Worm (Caenorhabditis elegans): ENCODE data around the gene kel-1.

DNA sequence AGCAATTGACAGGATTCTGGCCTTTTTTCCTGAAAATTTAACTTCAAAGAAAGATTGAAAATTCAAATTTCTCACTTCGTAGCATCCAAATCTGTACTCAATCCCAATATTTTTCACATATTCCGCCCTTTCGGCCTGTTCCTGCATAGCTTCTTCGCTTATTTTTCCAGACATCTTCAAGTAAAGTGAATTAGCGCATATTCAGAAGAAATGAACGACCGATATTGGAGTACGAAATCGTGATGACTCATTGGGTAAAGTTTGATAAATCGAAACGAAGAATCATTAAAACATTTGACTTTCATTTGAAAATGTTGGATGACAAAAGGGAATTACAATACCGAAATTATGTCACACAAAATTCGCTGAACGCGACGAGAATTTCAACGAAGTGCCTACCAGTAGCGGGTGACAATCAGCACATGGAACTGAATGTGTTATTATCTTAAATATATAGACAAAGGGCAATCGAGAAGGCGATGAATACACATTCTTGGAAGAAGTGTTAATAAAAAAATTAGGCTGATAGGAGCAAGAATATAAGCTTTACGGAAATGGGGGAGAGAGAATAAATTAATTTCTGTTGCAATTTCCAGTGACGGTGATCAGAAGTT is 37.7 kb upstream of the kel-1 start, which contains the start of gene coa-7:
- TF ChIP-seq F13C5.2 (tag; optimal IDR thresholded peaks at IDR 0.05) (no peak), pes-1 (GFP tag; IDR thresholded peaks at IDR 0.05) (no peak), B0310.2 (tag; optimal IDR thresholded peaks at IDR 0.05) (no peak), ama-1 (optimal IDR thresholded peaks at IDR 0.05) (no peak), flt-1 (GFP tag; IDR thresholded peaks at IDR 0.05) (no peak), ceh-36 (tag; optimal IDR thresholded peaks at IDR 0.05) (no peak), tbx-37 (GFP tag; conservative IDR thresholded peaks at IDR 0.05) (no peak), scrt-1 (GFP tag; IDR thresholded peaks at IDR 0.05) (no peak), ets-7 (tag; optimal IDR thresholded peaks at IDR 0.05) (no peak), hmbx-1 (tag; optimal IDR thresholded peaks at IDR 0.05) (no peak), tbx-11 (GFP tag; IDR thresholded peaks at IDR 0.05) (no peak), ceh-13 (GFP tag; optimal IDR thresholded peaks at IDR 0.05) (no peak), sea-1 (GFP tag; conservative IDR thresholded peaks at IDR 0.05) (no peak)
